Worm (Caenorhabditis elegans) whole organism, mixed stage, embryonic: ENCODE measurements around the gene wht-6.

Source experiments
- M03D4.4 ChIP-seq: sonication (generic microtip); optimal IDR thresholded peaks from 2 replicates; lab custom pipeline; 2017; ENCODE audit warnings: mild to moderate bottlenecking, missing genetic modification characterization, missing compliant biosample characterization
- blmp-1 ChIP-seq: fragments of 150-350 bp; optimal IDR thresholded peaks from 2 replicates; lab custom pipeline; 2014; ENCODE audit warnings: missing biosample characterization, missing genetic modification characterization
- ceh-39 ChIP-seq: fragments of 150-350 bp; optimal IDR thresholded peaks from 2 replicates; lab custom pipeline; 2014; ENCODE audit warnings: missing biosample characterization, missing genetic modification characterization
- ces-1 ChIP-seq: fragments of 150-350 bp; optimal IDR thresholded peaks from 2 replicates; lab custom pipeline; 2014; ENCODE audit warnings: missing biosample characterization, missing genetic modification reagents, missing genetic modification characterization
- cnd-1 ChIP-seq: fragments of 200-800 bp; sonication (Bioruptor generic); optimal IDR thresholded peaks from 2 replicates; lab custom pipeline; 2018; ENCODE audit warnings: mild to moderate bottlenecking, missing genetic modification characterization, missing compliant biosample characterization
- drap-1 ChIP-seq: fragments of 200-800 bp; sonication (Bioruptor generic); optimal IDR thresholded peaks from 3 replicates; lab custom pipeline; 2018; ENCODE audit warnings: mild to moderate bottlenecking, missing genetic modification characterization, missing compliant biosample characterization
- elt-1 ChIP-seq: sonication (generic microtip); optimal IDR thresholded peaks from 2 replicates; lab custom pipeline; 2017; ENCODE audit warnings: missing genetic modification characterization, mild to moderate bottlenecking, missing compliant biosample characterization, antibody characterized with exemption, moderate library complexity, borderline replicate concordance; ENCODE audit not compliant: insufficient read depth
- elt-3 ChIP-seq: fragments of 150-350 bp; optimal IDR thresholded peaks from 2 replicates; lab custom pipeline; 2014; ENCODE audit warnings: missing biosample characterization, missing genetic modification characterization
- flh-1 ChIP-seq: fragments of 200-800 bp; sonication (Bioruptor generic); optimal IDR thresholded peaks from 2 replicates; lab custom pipeline; 2018; ENCODE audit warnings: mild to moderate bottlenecking, missing genetic modification characterization, moderate library complexity, missing compliant biosample characterization
- ham-2 ChIP-seq: fragments of 200-800 bp; sonication (Bioruptor generic); optimal IDR thresholded peaks from 2 replicates; lab custom pipeline; 2018; ENCODE audit warnings: mild to moderate bottlenecking, missing genetic modification characterization, missing compliant biosample characterization
- hlh-1 ChIP-seq: fragments of 150-350 bp; optimal IDR thresholded peaks from 2 replicates; lab custom pipeline; 2014; ENCODE audit warnings: missing biosample characterization, missing genetic modification reagents, missing genetic modification characterization
- lin-13 ChIP-seq: fragments of 150-350 bp; optimal IDR thresholded peaks from 2 replicates; lab custom pipeline; 2014; ENCODE audit warnings: missing biosample characterization, missing genetic modification characterization
- lin-32 ChIP-seq: fragments of 200-800 bp; sonication (Bioruptor generic); optimal IDR thresholded peaks from 2 replicates; lab custom pipeline; 2018; ENCODE audit warnings: mild to moderate bottlenecking, missing genetic modification characterization, missing compliant biosample characterization
- lsy-2 ChIP-seq: fragments of 150-350 bp; optimal IDR thresholded peaks from 2 replicates; lab custom pipeline; 2014; ENCODE audit warnings: missing biosample characterization, missing genetic modification characterization
- mab-5 ChIP-seq: fragments of 150-350 bp; optimal IDR thresholded peaks from 2 replicates; lab custom pipeline; 2014; ENCODE audit warnings: missing biosample characterization, missing genetic modification characterization
- mep-1 ChIP-seq: fragments of 150-350 bp; optimal IDR thresholded peaks from 2 replicates; lab custom pipeline; 2017; ENCODE audit warnings: missing biosample characterization, missing genetic modification reagents, missing genetic modification characterization, inconsistent platforms
- nhr-12 ChIP-seq: fragments of 150-350 bp; optimal IDR thresholded peaks from 2 replicates; lab custom pipeline; 2014; ENCODE audit warnings: missing biosample characterization, missing genetic modification characterization
- nhr-2 ChIP-seq: fragments of 150-350 bp; optimal IDR thresholded peaks from 2 replicates; lab custom pipeline; 2014; ENCODE audit warnings: missing biosample characterization, missing genetic modification characterization
- nhr-237 ChIP-seq: fragments of 150-350 bp; optimal IDR thresholded peaks from 2 replicates; lab custom pipeline; 2014; ENCODE audit warnings: missing biosample characterization, missing genetic modification characterization
- nhr-76 ChIP-seq: sonication (generic microtip); optimal IDR thresholded peaks from 2 replicates; lab custom pipeline; 2017; ENCODE audit warnings: missing biosample characterization, missing genetic modification characterization
- pha-4 ChIP-seq: fragments of 150-350 bp; optimal IDR thresholded peaks from 2 replicates; lab custom pipeline; 2018; ENCODE audit warnings: missing biosample characterization, missing genetic modification reagents, missing genetic modification characterization
- sem-2 ChIP-seq: fragments of 200-800 bp; sonication (Bioruptor generic); optimal IDR thresholded peaks from 2 replicates; lab custom pipeline; 2018; ENCODE audit warnings: mild to moderate bottlenecking, missing genetic modification characterization, missing compliant biosample characterization
- snpc-4 ChIP-seq: fragments of 150-350 bp; optimal IDR thresholded peaks from 2 replicates; lab custom pipeline; 2014; ENCODE audit warnings: missing biosample characterization, missing genetic modification characterization
- sptf-1 ChIP-seq: sonication (generic microtip); optimal IDR thresholded peaks from 2 replicates; lab custom pipeline; 2017; ENCODE audit warnings: mild to moderate bottlenecking, missing genetic modification characterization, moderate library complexity, missing compliant biosample characterization
- tbx-8 ChIP-seq: fragments of 200-800 bp; sonication (Bioruptor generic); optimal IDR thresholded peaks from 2 replicates; lab custom pipeline; 2018; ENCODE audit warnings: mild to moderate bottlenecking, missing genetic modification characterization, moderate library complexity, missing compliant biosample characterization
- unc-120 ChIP-seq: sonication (generic microtip); optimal IDR thresholded peaks from 2 replicates; lab custom pipeline; 2017; ENCODE audit warnings: missing genetic modification characterization, missing compliant biosample characterization; ENCODE audit not compliant: poor library complexity, severe bottlenecking
- unc-39 ChIP-seq: fragments of 150-350 bp; optimal IDR thresholded peaks from 2 replicates; lab custom pipeline; 2014; ENCODE audit warnings: missing biosample characterization, missing genetic modification characterization
- unc-62 ChIP-seq: fragments of 150-350 bp; optimal IDR thresholded peaks from 2 replicates; lab custom pipeline; 2014; ENCODE audit warnings: missing biosample characterization, missing genetic modification reagents, missing genetic modification characterization
- zip-8 ChIP-seq: fragments of 150-350 bp; optimal IDR thresholded peaks from 2 replicates; lab custom pipeline; 2014; ENCODE audit warnings: missing biosample characterization, missing genetic modification characterization
- ztf-11 ChIP-seq: fragments of 150-350 bp; optimal IDR thresholded peaks from 2 replicates; lab custom pipeline; 2014; ENCODE audit warnings: missing biosample characterization, missing genetic modification characterization

wht-6 gene

ce11 chrIII:6490989-6491388, 19.4 kb downstream of the wht-6 start:
- TF ChIP-seq sptf-1 (no peak), ztf-11 (tag; lab: Kevin White, UChicago) (no peak), flh-1 (GFP tag; lab: Kevin White, UChicago) (no peak), sem-2 (GFP tag; lab: Kevin White, UChicago) (no peak), M03D4.4 (tag; lab: Kevin White, UChicago) (no peak), blmp-1 (tag; lab: Kevin White, UChicago) (no peak), nhr-12 (tag; lab: Kevin White, UChicago) (no peak), drap-1 (GFP tag; lab: Kevin White, UChicago) (no peak), cnd-1 (tag; lab: Kevin White, UChicago) (no peak)

- TF ChIP-seq M03D4.4 (tag; lab: Kevin White, UChicago) (no peak), zip-8 (no peak), nhr-2 (no peak), nhr-76 (tag; lab: Kevin White, UChicago) (no peak), lsy-2 (tag; lab: Kevin White, UChicago) (no peak), snpc-4 (tag; lab: Kevin White, UChicago) (no peak), sem-2 (GFP tag; lab: Kevin White, UChicago) (no peak), elt-1 (tag; lab: Kevin White, UChicago) (no peak), lin-32 (no peak), ceh-39 (no peak), ztf-11 (tag; lab: Kevin White, UChicago) (no peak), elt-3 (tag; lab: Kevin White, UChicago) (no peak), ces-1 (GFP tag; lab: Kevin White, UChicago) (no peak), mep-1 (tag; lab: Kevin White, UChicago) (no peak), mab-5 (tag; lab: Kevin White, UChicago) (no peak)
Measured at ce11 chrIII:6492807-6493206, 21.3 kb downstream of the wht-6 start, which contains the start of gene srb-11. TSS of gene srb-11 (minus strand) at chrIII:6492907.

- TF ChIP-seq ceh-39 (no peak), unc-39 (tag; lab: Kevin White, UChicago) (no peak), cnd-1 (tag; lab: Kevin White, UChicago) (no peak), nhr-2 (no peak), nhr-237 (tag; lab: Kevin White, UChicago) (no peak), nhr-12 (tag; lab: Kevin White, UChicago) (no peak), pha-4 (no peak), drap-1 (GFP tag; lab: Kevin White, UChicago) (no peak), mep-1 (tag; lab: Kevin White, UChicago) (no peak), mab-5 (tag; lab: Kevin White, UChicago) (no peak), hlh-1 (tag; lab: Kevin White, UChicago) (no peak), blmp-1 (tag; lab: Kevin White, UChicago) (no peak), elt-3 (tag; lab: Kevin White, UChicago) (no peak), unc-120 (tag; lab: Kevin White, UChicago) (no peak)
- TF ChIP-seq, all 35 proteins: peak for 0
Measured at ce11 chrIII:6495191-6495723, 23.7 kb downstream of the wht-6 start, which contains the start of gene F23F12.13. TSS of gene F23F12.13 (plus strand) at chrIII:6495673.

ce11 chrIII:6498176-6498575, 26.6 kb downstream of the wht-6 start, which contains the start of gene sdz-15:
TSS of gene sdz-15 (plus strand) at chrIII:6498476.
- TF ChIP-seq nhr-76 (tag; lab: Kevin White, UChicago) (no peak), elt-3 (tag; lab: Kevin White, UChicago) (no peak), ham-2 (GFP tag; lab: Kevin White, UChicago) (no peak), tbx-8 (GFP tag; lab: Kevin White, UChicago) (no peak), nhr-12 (tag; lab: Kevin White, UChicago) (no peak), drap-1 (GFP tag; lab: Kevin White, UChicago) (no peak), zip-8 (no peak), M03D4.4 (tag; lab: Kevin White, UChicago) (no peak)

- TF ChIP-seq nhr-76 (tag; lab: Kevin White, UChicago) = no peak
- TF ChIP-seq unc-62 = no peak
- no peak for TF ChIP-seq ceh-39
- no peak for TF ChIP-seq lin-32
- no peak for TF ChIP-seq nhr-237 (tag; lab: Kevin White, UChicago)
- no peak for TF ChIP-seq hlh-1 (tag; lab: Kevin White, UChicago)
- no peak for TF ChIP-seq drap-1 (GFP tag; lab: Kevin White, UChicago)
- no peak for TF ChIP-seq nhr-12 (tag; lab: Kevin White, UChicago)
- TF ChIP-seq nhr-2 = no peak
- no peak for TF ChIP-seq sem-2 (GFP tag; lab: Kevin White, UChicago)
- no peak for TF ChIP-seq elt-1 (tag; lab: Kevin White, UChicago)
- no peak for TF ChIP-seq lin-13 (tag; lab: Kevin White, UChicago)
- TF ChIP-seq, all 35 proteins: peak for 0
Measured at ce11 chrIII:6499102-6499501, 27.6 kb downstream of the wht-6 start.
